Worm (Caenorhabditis elegans) whole organism, mixed stage, embryonic: ENCODE results near the gene rad-54.L2.

Experiments used
- blmp-1 ChIP-seq: fragments of 150-350 bp; optimal IDR thresholded peaks from 2 replicates; lab custom pipeline; 2014; ENCODE audit warnings: missing biosample characterization, missing genetic modification characterization
- ces-1 ChIP-seq: fragments of 150-350 bp; optimal IDR thresholded peaks from 2 replicates; lab custom pipeline; 2014; ENCODE audit warnings: missing biosample characterization, missing genetic modification reagents, missing genetic modification characterization
- cnd-1 ChIP-seq: fragments of 200-800 bp; sonication (Bioruptor generic); optimal IDR thresholded peaks from 2 replicates; lab custom pipeline; 2018; ENCODE audit warnings: mild to moderate bottlenecking, missing genetic modification characterization, missing compliant biosample characterization
- elt-3 ChIP-seq: fragments of 150-350 bp; optimal IDR thresholded peaks from 2 replicates; lab custom pipeline; 2014; ENCODE audit warnings: missing biosample characterization, missing genetic modification characterization
- mep-1 ChIP-seq: fragments of 150-350 bp; optimal IDR thresholded peaks from 2 replicates; lab custom pipeline; 2017; ENCODE audit warnings: missing biosample characterization, missing genetic modification reagents, missing genetic modification characterization, inconsistent platforms
- nhr-76 ChIP-seq: sonication (generic microtip); optimal IDR thresholded peaks from 2 replicates; lab custom pipeline; 2017; ENCODE audit warnings: missing biosample characterization, missing genetic modification characterization
- snpc-4 ChIP-seq: fragments of 150-350 bp; optimal IDR thresholded peaks from 2 replicates; lab custom pipeline; 2014; ENCODE audit warnings: missing biosample characterization, missing genetic modification characterization
- zip-8 ChIP-seq: fragments of 150-350 bp; optimal IDR thresholded peaks from 2 replicates; lab custom pipeline; 2014; ENCODE audit warnings: missing biosample characterization, missing genetic modification characterization

DNA sequence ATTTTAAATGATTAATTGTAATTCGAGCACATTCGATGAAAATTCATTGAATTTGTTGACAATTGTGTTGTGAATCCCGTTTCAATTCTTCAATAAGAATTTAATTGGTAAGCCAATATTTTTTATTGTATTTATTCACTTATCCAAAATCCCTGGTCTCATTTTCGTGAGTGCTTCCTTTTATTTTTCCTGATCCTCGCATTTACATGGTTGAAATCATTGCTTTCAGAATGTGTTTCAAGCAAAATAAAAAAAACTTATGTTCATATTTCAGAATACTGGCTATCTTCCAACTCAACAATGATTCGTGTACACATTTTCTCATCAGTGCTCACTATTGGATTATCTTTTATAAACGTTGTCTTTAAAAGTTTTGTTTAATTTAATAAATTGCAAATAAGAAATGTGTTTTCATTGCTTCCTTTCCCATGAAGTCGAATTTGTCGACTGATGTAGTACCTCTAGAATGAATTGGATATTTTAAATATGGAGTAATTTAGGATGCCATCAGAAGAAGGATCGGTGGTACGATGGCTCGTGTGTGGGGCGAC lies 36.1 kb downstream of the rad-54.L2 start, which contains the start of the genes D1046.18 and slc-25A26:
- no peak for TF ChIP-seq nhr-76 (tag; lab: Kevin White, UChicago)
- no peak for TF ChIP-seq mep-1 (tag; lab: Kevin White, UChicago)
- no peak for TF ChIP-seq snpc-4 (tag; lab: Kevin White, UChicago)
- TF ChIP-seq zip-8: no peak
- no peak for TF ChIP-seq ces-1 (GFP tag; lab: Kevin White, UChicago)
- TF ChIP-seq cnd-1: no peak
- TF ChIP-seq elt-3 (tag; lab: Kevin White, UChicago): no peak
- TF ChIP-seq blmp-1 (tag; lab: Kevin White, UChicago): no peak
